Worm (Caenorhabditis elegans) whole organism, L4 larva: ENCODE data around the gene lury-1.

Source experiments
- D1046.2 ChIP-seq: fragments of 200-800 bp; sonication (Bioruptor generic); IDR thresholded peaks from 2 replicates; pipeline ENCODE4 v1.3.6; 2022; ENCODE audit warnings: missing genetic modification characterization, missing compliant biosample characterization
- F49E8.2 ChIP-seq: sonication (generic microtip); optimal IDR thresholded peaks from 2 replicates; lab custom pipeline; 2016; ENCODE audit warnings: missing compliant biosample characterization, mild to moderate bottlenecking, missing genetic modification characterization, borderline replicate concordance
- R02D3.7 ChIP-seq: fragments of 150-350 bp; sonication (generic microtip); optimal IDR thresholded peaks from 3 replicates; lab custom pipeline; 2014; ENCODE audit warnings: missing biosample characterization, missing genetic modification characterization
- aha-1 ChIP-seq: fragments of 150-350 bp; peaks from one replicate; lab custom pipeline; 2014; ENCODE audit warnings: missing biosample characterization, missing genetic modification characterization
- arid-1 ChIP-seq: fragments of 200-800 bp; sonication (Bioruptor generic); conservative IDR thresholded peaks from 2 replicates; pipeline ENCODE4 v1.3.6; 2022; ENCODE audit warnings: missing genetic modification reagents, missing genetic modification characterization, missing compliant biosample characterization
- ceh-44 ChIP-seq: fragments of 200-800 bp; sonication (Bioruptor generic); IDR thresholded peaks from 2 replicates; pipeline ENCODE4 v1.3.6; 2022; ENCODE audit warnings: missing genetic modification reagents, missing genetic modification characterization, missing compliant biosample characterization
- ces-1 ChIP-seq: fragments of 150-350 bp; sonication (generic microtip); optimal IDR thresholded peaks from 4 replicates; lab custom pipeline; 2014; ENCODE audit warnings: missing biosample characterization, missing genetic modification reagents, missing genetic modification characterization
- daf-8 ChIP-seq: fragments of 200-800 bp; sonication (Bioruptor generic); IDR thresholded peaks from 2 replicates; pipeline ENCODE4 v1.3.6; 2022; ENCODE audit warnings: missing genetic modification characterization, missing compliant biosample characterization
- dmd-9 ChIP-seq: fragments of 200-800 bp; sonication (Bioruptor generic); IDR thresholded peaks from 2 replicates; pipeline ENCODE4 v1.3.6; 2022; ENCODE audit warnings: missing genetic modification reagents, missing genetic modification characterization, missing compliant biosample characterization
- dpl-1 ChIP-seq: fragments of 150-350 bp; optimal IDR thresholded peaks from 2 replicates; lab custom pipeline; 2014; ENCODE audit warnings: missing biosample characterization, missing genetic modification reagents, missing genetic modification characterization
- dve-1 ChIP-seq: sonication (generic microtip); optimal IDR thresholded peaks from 2 replicates; lab custom pipeline; 2017; ENCODE audit warnings: antibody characterized with exemption, mild to moderate bottlenecking, missing genetic modification characterization, missing compliant biosample characterization; ENCODE audit not compliant: insufficient read depth
- gei-8 ChIP-seq: fragments of 200-800 bp; sonication (Bioruptor generic); optimal IDR thresholded peaks from 2 replicates; lab custom pipeline; 2018; ENCODE audit warnings: mild to moderate bottlenecking, missing genetic modification characterization, missing compliant biosample characterization
- hif-1 ChIP-seq, 2 experiments: sonication (generic microtip); optimal IDR thresholded peaks; 2 replicates each; lab custom pipeline; 2016 to 2017; ENCODE audit warnings: missing compliant biosample characterization in 2 of 2, missing genetic modification characterization in 2 of 2, missing genetic modification reagents in 2 of 2, missing genotype in 2 of 2, mild to moderate bottlenecking in 1 of 2
- hlh-11 ChIP-seq: fragments of 200-800 bp; sonication (Bioruptor generic); optimal IDR thresholded peaks from 2 replicates; lab custom pipeline; 2018; ENCODE audit warnings: mild to moderate bottlenecking, missing genetic modification characterization, missing compliant biosample characterization
- hlh-30 ChIP-seq: sonication (generic microtip); optimal IDR thresholded peaks from 2 replicates; lab custom pipeline; 2017; ENCODE audit warnings: antibody characterized with exemption, mild to moderate bottlenecking, missing genetic modification characterization, missing compliant biosample characterization; ENCODE audit not compliant: insufficient read depth
- lin-15B ChIP-seq: fragments of 150-350 bp; sonication (generic microtip); optimal IDR thresholded peaks from 3 replicates; lab custom pipeline; 2014; ENCODE audit warnings: missing biosample characterization, missing genetic modification characterization
- lin-29 ChIP-seq: fragments of 200-800 bp; sonication (Bioruptor generic); IDR thresholded peaks from 2 replicates; pipeline ENCODE4 v1.3.6; 2022; ENCODE audit warnings: missing genetic modification reagents, missing genetic modification characterization, missing compliant biosample characterization
- lin-38 ChIP-seq: fragments of 200-800 bp; sonication (Bioruptor generic); IDR thresholded peaks from 2 replicates; pipeline ENCODE4 v1.3.6; 2022; ENCODE audit warnings: missing genetic modification reagents, missing genetic modification characterization, missing compliant biosample characterization
- lsy-2 ChIP-seq, 2 experiments: fragments of 150-350 bp in 1 of 2; sonication (generic microtip) in 1 of 2; optimal IDR thresholded peaks; 2 replicates each; lab custom pipeline; 2014 to 2017; ENCODE audit warnings: missing biosample characterization in 2 of 2, missing genetic modification characterization in 2 of 2
- mdl-1 ChIP-seq, 2 experiments: fragments of 150-350 bp in 1 of 2; sonication (generic microtip) in 1 of 2; optimal IDR thresholded peaks; 2 replicates each; lab custom pipeline; 2014 to 2017; ENCODE audit warnings: missing biosample characterization in 2 of 2, missing genetic modification characterization in 2 of 2
- mdt-29 ChIP-seq: fragments of 200-800 bp; sonication (Bioruptor generic); IDR thresholded peaks from 2 replicates; pipeline ENCODE4 v1.3.6; 2022; ENCODE audit warnings: missing genetic modification reagents, missing genetic modification characterization, missing compliant biosample characterization
- mep-1 ChIP-seq: fragments of 150-350 bp; sonication (generic microtip); optimal IDR thresholded peaks from 3 replicates; lab custom pipeline; 2014; ENCODE audit warnings: missing biosample characterization, missing genetic modification characterization
- mes-2 ChIP-seq: sonication (generic microtip); optimal IDR thresholded peaks from 2 replicates; lab custom pipeline; 2016; ENCODE audit warnings: missing genotype, mild to moderate bottlenecking, missing genetic modification characterization, missing compliant biosample characterization; ENCODE audit not compliant: poor library complexity, severe bottlenecking
- nhr-48 ChIP-seq: sonication (generic microtip); optimal IDR thresholded peaks from 2 replicates; lab custom pipeline; 2016; ENCODE audit warnings: mild to moderate bottlenecking, missing genetic modification characterization, missing compliant biosample characterization
- nhr-6 ChIP-seq: fragments of 150-350 bp; optimal IDR thresholded peaks from 2 replicates; lab custom pipeline; 2014; ENCODE audit warnings: missing biosample characterization, missing genetic modification characterization
- nhr-77 ChIP-seq: fragments of 150-350 bp; optimal IDR thresholded peaks from 2 replicates; lab custom pipeline; 2014; ENCODE audit warnings: missing biosample characterization, missing genetic modification characterization
- pqm-1 ChIP-seq: sonication (generic microtip); optimal IDR thresholded peaks from 2 replicates; lab custom pipeline; 2017; ENCODE audit warnings: missing biosample characterization, missing genetic modification characterization
- rbr-2 ChIP-seq: sonication (generic microtip); optimal IDR thresholded peaks from 2 replicates; lab custom pipeline; 2016; ENCODE audit warnings: missing genotype, missing genetic modification characterization, missing compliant biosample characterization
- saeg-2 ChIP-seq: fragments of 200-800 bp; sonication (Bioruptor generic); IDR thresholded peaks from 2 replicates; pipeline ENCODE4 v1.3.6; 2022; ENCODE audit warnings: missing genetic modification reagents, missing genetic modification characterization, missing compliant biosample characterization
- set-16 ChIP-seq: fragments of 200-800 bp; sonication (Bioruptor generic); IDR thresholded peaks from 2 replicates; pipeline ENCODE4 v1.3.6; 2022; ENCODE audit warnings: missing genetic modification reagents, missing genetic modification characterization, missing compliant biosample characterization
- unc-62 ChIP-seq, 3 experiments: fragments of 150-350 bp in 1 of 3; sonication (generic microtip); optimal IDR thresholded peaks in 2 of 3; peaks in 1 of 3; 1 replicate in 1 of 3; 2 replicates in 2 of 3; lab custom pipeline; 2014 to 2017; ENCODE audit warnings: missing biosample characterization in 3 of 3, missing genetic modification characterization in 3 of 3, missing genetic modification reagents in 3 of 3, missing genotype in 1 of 3
- zfp-3 ChIP-seq: fragments of 200-800 bp; sonication (Bioruptor generic); conservative IDR thresholded peaks from 2 replicates; pipeline ENCODE4 v1.3.6; 2022; ENCODE audit warnings: missing genetic modification reagents, missing genetic modification characterization, missing compliant biosample characterization
- ztf-7 ChIP-seq: fragments of 150-350 bp; optimal IDR thresholded peaks from 2 replicates; lab custom pipeline; 2014; ENCODE audit warnings: missing biosample characterization, missing genetic modification characterization

lury-1 gene

ce11 chrIII:12226089-12226682 is 40.0 kb downstream of the lury-1 start, which contains the start of the genes Y75B8A.18 and Y75B8A.19:
Gene Y75B8A.18, minus strand, starts transcription at chrIII:12226230.
Gene Y75B8A.19, plus strand, starts transcription at chrIII:12226632.
- TF ChIP-seq saeg-2 (GFP tag; lab: Robert Waterston, UW) (no peak), D1046.2 (GFP tag; lab: Robert Waterston, UW) (no peak), hlh-30 (tag; lab: Kevin White, UChicago) (peak; percentile 48), nhr-6 (tag; lab: Kevin White, UChicago) (peak; percentile 24), F49E8.2 (tag; lab: Kevin White, UChicago) (no peak), hif-1 (tag; optimal IDR thresholded peaks at IDR 0.05; lab: Kevin White, UChicago) (peak in 1 of 2 experiments; percentile 10), pqm-1 (tag; lab: Kevin White, UChicago) (no peak), lsy-2 (tag; optimal IDR thresholded peaks at IDR 0.05; lab: Kevin White, UChicago) (peak in 1 of 2 experiments; percentile 56), dpl-1 (peak; percentile 85), ztf-7 (no peak), mep-1 (tag; lab: Kevin White, UChicago) (peak; percentile 42), rbr-2 (tag; lab: Kevin White, UChicago) (peak; percentile 37), lin-38 (GFP tag; lab: Robert Waterston, UW) (peak; percentile 95), dve-1 (tag; lab: Kevin White, UChicago) (peak; percentile 4), unc-62 (GFP tag; optimal IDR thresholded peaks at IDR 0.05 in 1 of 2; lab: Kevin White, UChicago) (peak in 1 of 2 experiments; percentile 58), unc-62 (tag; optimal IDR thresholded peaks at IDR 0.05; lab: Kevin White, UChicago) (no peak), mes-2 (peak; percentile 78)

DNA sequence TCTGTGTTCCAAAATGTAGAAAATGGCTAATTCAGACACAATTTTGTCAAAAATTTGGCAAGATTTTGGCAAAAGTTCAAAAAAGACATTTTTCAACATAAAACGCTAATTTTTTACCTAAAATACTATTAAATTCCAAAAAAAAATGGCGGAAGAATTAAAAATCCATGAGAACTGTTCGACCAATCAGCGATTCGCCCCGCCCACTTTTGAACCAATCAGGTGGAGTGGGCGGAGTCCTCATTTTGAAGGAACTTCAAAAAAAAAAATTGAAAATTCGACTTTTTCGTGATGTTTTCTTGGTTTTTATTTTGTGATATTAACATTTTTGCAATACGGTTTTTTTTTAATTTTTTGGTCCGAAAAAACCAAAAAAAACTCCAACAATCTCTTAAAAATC is 41.7 kb downstream of the lury-1 start:
- TF ChIP-seq aha-1 (peak; percentile 5), lin-29 (GFP tag; lab: Robert Waterston, UW) (no peak), mdl-1 (tag; optimal IDR thresholded peaks at IDR 0.05; lab: Kevin White, UChicago) (no peak)

DNA sequence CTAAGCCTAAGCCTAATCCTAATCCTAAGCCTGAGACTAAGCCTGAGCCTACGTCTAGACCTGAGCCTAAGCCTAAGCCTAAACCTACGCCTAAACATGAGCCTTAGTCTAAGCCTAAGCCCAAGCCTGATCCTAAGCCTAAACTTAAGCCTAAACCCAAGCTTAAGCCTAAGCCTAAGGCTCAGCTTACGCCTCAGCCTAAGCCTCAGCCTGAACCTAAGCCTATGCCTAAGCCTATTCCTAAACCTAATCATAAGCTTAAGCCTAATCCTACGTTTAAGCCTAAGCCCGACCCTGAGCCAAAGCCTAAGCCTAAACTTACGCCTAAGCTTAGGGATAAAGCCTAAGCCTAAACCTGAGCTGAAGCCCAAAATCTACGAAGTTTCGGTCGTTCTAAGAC is 44.0 kb downstream of the lury-1 start:
- TF ChIP-seq zfp-3 (GFP tag; lab: Robert Waterston, UW) (no peak), gei-8 (GFP tag; lab: Kevin White, UChicago) (no peak), nhr-77 (no peak), arid-1 (GFP tag; lab: Robert Waterston, UW) (no peak), lin-15B (no peak), unc-62 (GFP tag; optimal IDR thresholded peaks at IDR 0.05 in 1 of 2; lab: Kevin White, UChicago) (peak in 1 of 2 experiments; percentile 27), unc-62 (tag; optimal IDR thresholded peaks at IDR 0.05; lab: Kevin White, UChicago) (no peak)

DNA sequence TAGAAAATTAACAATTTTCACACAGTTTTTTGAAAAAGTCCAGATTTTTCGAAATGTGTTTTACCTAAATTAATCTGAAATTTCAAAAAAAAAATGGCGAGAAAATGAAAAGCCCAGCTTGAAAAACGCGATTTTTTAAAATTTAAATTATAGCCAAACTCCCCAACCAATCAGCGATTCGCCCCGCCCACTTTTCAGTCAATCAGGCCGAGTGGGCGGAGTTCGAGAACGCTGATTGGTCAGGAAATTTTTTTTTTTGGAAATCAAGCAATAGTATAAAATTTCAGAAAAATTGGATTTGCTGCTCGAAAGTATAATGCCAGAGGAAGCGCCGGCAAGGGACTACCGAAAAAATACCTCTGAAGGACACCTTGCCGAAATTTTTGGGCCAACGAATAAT is 45.3 kb downstream of the lury-1 start:
- TF ChIP-seq aha-1 = no peak
- TF ChIP-seq hlh-11 (tag; lab: Kevin White, UChicago) = no peak
- no peak for TF ChIP-seq nhr-48 (tag; lab: Kevin White, UChicago)
- TF ChIP-seq R02D3.7 (tag; lab: Kevin White, UChicago) = no peak

- no peak for TF ChIP-seq lin-29 (GFP tag; lab: Robert Waterston, UW)
- TF ChIP-seq ces-1 (GFP tag; lab: Kevin White, UChicago) = no peak
- no peak for TF ChIP-seq dmd-9
- no peak for TF ChIP-seq mep-1 (tag; lab: Kevin White, UChicago)
- TF ChIP-seq ceh-44 (GFP tag; lab: Robert Waterston, UW) = no peak
- TF ChIP-seq set-16 (GFP tag; lab: Robert Waterston, UW) = no peak
- TF ChIP-seq daf-8 (GFP tag; lab: Robert Waterston, UW) = no peak
- TF ChIP-seq mdt-29 (GFP tag; lab: Robert Waterston, UW) = no peak
Measured at ce11 chrIII:12233493-12233892, 47.3 kb downstream of the lury-1 start.
